Worm (Caenorhabditis elegans): Measurements from ENCODE around the gene ZC116.5.

- TF ChIP-seq snpc-4 (tag; optimal IDR thresholded peaks at IDR 0.05) (no peak), lsy-2 (tag; optimal IDR thresholded peaks at IDR 0.05) (no peak), cnd-1 (tag; optimal IDR thresholded peaks at IDR 0.05) (no peak), mep-1 (tag; optimal IDR thresholded peaks at IDR 0.05) (no peak), ztf-11 (tag; optimal IDR thresholded peaks at IDR 0.05) (no peak), unc-62 (GFP tag; optimal IDR thresholded peaks at IDR 0.05) (no peak), nhr-12 (tag; optimal IDR thresholded peaks at IDR 0.05) (no peak)
Measured at ce11 chrV:12611029-12611428, 2.3 kb upstream of the ZC116.5 start, which contains the start of gene cubn-1.
